Fruit fly (Drosophila melanogaster) whole organism, embryonic: ENCODE results near the gene Eno.

Experiments used
- ATbp ChIP-seq: fragments of 200-800 bp; sonication (Bioruptor generic); optimal IDR thresholded peaks from 2 replicates; lab custom pipeline; 2017; ENCODE audit warnings: missing biosample characterization, mild to moderate bottlenecking, missing genetic modification characterization, missing genetic modification reagents
- Ada2b ChIP-seq: fragments of 200-800 bp; sonication (Bioruptor generic); IDR thresholded peaks from 2 replicates; pipeline ENCODE4 v1.3.6; 2022; ENCODE audit warnings: missing biosample characterization, missing genetic modification characterization
- Bteb2 ChIP-seq: fragments of 200-800 bp; sonication (Bioruptor generic); optimal IDR thresholded peaks from 2 replicates; lab custom pipeline; 2016; ENCODE audit warnings: missing biosample characterization, missing genetic modification characterization
- CG10366 ChIP-seq: fragments of 200-800 bp; sonication (Bioruptor generic); IDR thresholded peaks from 2 replicates; pipeline ENCODE4 v1.3.6; 2022; ENCODE audit warnings: missing biosample characterization, missing genetic modification characterization
- CG11504 ChIP-seq: fragments of 200-800 bp; sonication (Bioruptor generic); optimal IDR thresholded peaks from 3 replicates; lab custom pipeline; 2019; ENCODE audit warnings: missing biosample characterization, mild to moderate bottlenecking, missing genetic modification characterization, moderate library complexity
- CG12942 ChIP-seq: fragments of 200-800 bp; sonication (Bioruptor generic); optimal IDR thresholded peaks from 3 replicates; lab custom pipeline; 2016; ENCODE audit warnings: missing biosample characterization, missing genetic modification characterization
- CG13424 ChIP-seq: fragments of 200-800 bp; sonication (Bioruptor generic); optimal IDR thresholded peaks from 2 replicates; lab custom pipeline; 2019; ENCODE audit warnings: missing biosample characterization, mild to moderate bottlenecking, missing genetic modification characterization, moderate library complexity
- CG15011 ChIP-seq: fragments of 200-800 bp; sonication (Bioruptor generic); optimal IDR thresholded peaks from 3 replicates; lab custom pipeline; 2018; ENCODE audit warnings: missing biosample characterization, mild to moderate bottlenecking, missing genetic modification characterization
- CG15479 ChIP-seq: fragments of 200-800 bp; sonication (Bioruptor generic); optimal IDR thresholded peaks from 3 replicates; lab custom pipeline; 2019; ENCODE audit warnings: missing biosample characterization, mild to moderate bottlenecking, missing genetic modification characterization, moderate library complexity
- CG15514 ChIP-seq: fragments of 200-800 bp; sonication (Bioruptor generic); optimal IDR thresholded peaks from 3 replicates; lab custom pipeline; 2017; ENCODE audit warnings: missing biosample characterization, missing genetic modification characterization, mild to moderate bottlenecking, moderate library complexity, missing genetic modification reagents
- CG17802 ChIP-seq: fragments of 200-800 bp; sonication (Bioruptor generic); optimal IDR thresholded peaks from 2 replicates; lab custom pipeline; 2018; ENCODE audit warnings: missing biosample characterization, mild to moderate bottlenecking, missing genetic modification characterization, moderate library complexity
- CG34422 ChIP-seq: fragments of 200-800 bp; sonication (Bioruptor generic); IDR thresholded peaks from 3 replicates; pipeline ENCODE4 v1.3.6; 2022; ENCODE audit warnings: missing biosample characterization, missing genetic modification characterization
- CG3838 ChIP-seq: fragments of 200-800 bp; sonication (Bioruptor generic); optimal IDR thresholded peaks from 3 replicates; lab custom pipeline; 2016; ENCODE audit warnings: missing biosample characterization, missing genetic modification characterization
- CG4404 ChIP-seq: fragments of 200-800 bp; sonication (Bioruptor generic); IDR thresholded peaks from 2 replicates; pipeline ENCODE4 v1.3.6; 2022; ENCODE audit warnings: missing biosample characterization, missing genetic modification characterization
- CG4730 ChIP-seq: fragments of 200-800 bp; sonication (Bioruptor generic); IDR thresholded peaks from 2 replicates; pipeline ENCODE4 v1.3.6; 2022; ENCODE audit warnings: missing biosample characterization, missing genetic modification characterization
- CG4854 ChIP-seq: fragments of 200-800 bp; sonication (Bioruptor generic); optimal IDR thresholded peaks from 2 replicates; lab custom pipeline; 2016; ENCODE audit warnings: missing biosample characterization, missing genetic modification characterization, inconsistent platforms
- CG6254 ChIP-seq: fragments of 200-800 bp; sonication (Bioruptor generic); optimal IDR thresholded peaks from 3 replicates; lab custom pipeline; 2017; ENCODE audit warnings: mild to moderate bottlenecking, missing biosample characterization, missing genetic modification reagents, missing genetic modification characterization
- CG6689 ChIP-seq: fragments of 200-800 bp; sonication (Bioruptor generic); IDR thresholded peaks from 2 replicates; pipeline ENCODE4 v1.3.6; 2022; ENCODE audit warnings: missing biosample characterization, missing genetic modification characterization
- CG6765 ChIP-seq: fragments of 200-800 bp; sonication (Bioruptor generic); optimal IDR thresholded peaks from 3 replicates; lab custom pipeline; 2017; ENCODE audit warnings: missing biosample characterization, mild to moderate bottlenecking, missing genetic modification characterization
- CG6791 ChIP-seq: fragments of 200-800 bp; sonication (Bioruptor generic); IDR thresholded peaks from 3 replicates; pipeline ENCODE4 v1.3.6; 2022; ENCODE audit warnings: missing biosample characterization, missing genetic modification characterization; ENCODE audit not compliant: partially characterized antibody
- CG7839 ChIP-seq: fragments of 200-800 bp; sonication (Bioruptor generic); optimal IDR thresholded peaks from 3 replicates; lab custom pipeline; 2018; ENCODE audit warnings: missing biosample characterization, mild to moderate bottlenecking, missing genetic modification characterization, moderate library complexity
- CG8089 ChIP-seq: fragments of 200-800 bp; sonication (Bioruptor generic); optimal IDR thresholded peaks from 3 replicates; lab custom pipeline; 2016; ENCODE audit warnings: missing biosample characterization, missing genetic modification characterization
- CG8281 ChIP-seq: fragments of 200-800 bp; sonication (Bioruptor generic); optimal IDR thresholded peaks from 2 replicates; lab custom pipeline; 2018; ENCODE audit warnings: missing biosample characterization, mild to moderate bottlenecking, missing genetic modification characterization, moderate library complexity
- CG9609 ChIP-seq: fragments of 200-800 bp; sonication (Bioruptor generic); optimal IDR thresholded peaks from 3 replicates; lab custom pipeline; 2016; ENCODE audit warnings: missing biosample characterization, missing genetic modification characterization
- Dip2 ChIP-seq: fragments of 200-800 bp; sonication (Bioruptor generic); IDR thresholded peaks from 2 replicates; pipeline ENCODE4 v1.3.6; 2022; ENCODE audit warnings: missing biosample characterization, missing genetic modification characterization
- Doc3 ChIP-seq: fragments of 200-800 bp; sonication (Bioruptor generic); IDR thresholded peaks from 3 replicates; pipeline ENCODE4 v1.3.6; 2022; ENCODE audit warnings: missing biosample characterization, missing genetic modification characterization; ENCODE audit not compliant: partially characterized antibody
- Drgx ChIP-seq: fragments of 200-800 bp; sonication (Bioruptor generic); IDR thresholded peaks from 2 replicates; pipeline ENCODE4 v1.3.6; 2022; ENCODE audit warnings: missing biosample characterization, missing genetic modification characterization
- E2f2 ChIP-seq: fragments of 200-800 bp; sonication (Bioruptor generic); IDR thresholded peaks from 2 replicates; pipeline ENCODE4 v1.3.6; 2022; ENCODE audit warnings: missing biosample characterization, missing genetic modification characterization
- Hmx ChIP-seq: fragments of 200-800 bp; sonication (Bioruptor generic); optimal IDR thresholded peaks from 2 replicates; lab custom pipeline; 2016; ENCODE audit warnings: missing biosample characterization, missing genetic modification characterization
- Hr51 ChIP-seq, 2 experiments: fragments of 200-800 bp; sonication (Bioruptor generic); optimal IDR thresholded peaks; 2 replicates in 1 of 2; 3 replicates in 1 of 2; lab custom pipeline; 2016 to 2018; ENCODE audit warnings: missing biosample characterization in 2 of 2, missing genetic modification characterization in 2 of 2, mild to moderate bottlenecking in 1 of 2, moderate library complexity in 1 of 2
- Hr78 ChIP-seq, 2 experiments: fragments of 200-800 bp in 1 of 2; fragments of >200 bp in 1 of 2; sonication (Bioruptor generic) in 1 of 2; optimal IDR thresholded peaks; 2 replicates each; lab custom pipeline; 2017 to 2019; ENCODE audit warnings: missing biosample characterization in 2 of 2, missing genetic modification characterization in 2 of 2, mild to moderate bottlenecking in 1 of 2, moderate library complexity in 1 of 2
- Lim3 ChIP-seq: fragments of 200-800 bp; sonication (Bioruptor generic); IDR thresholded peaks from 2 replicates; pipeline ENCODE4 v1.3.6; 2022; ENCODE audit warnings: missing biosample characterization, missing genetic modification characterization
- MESR4 ChIP-seq: fragments of 200-800 bp; sonication (Bioruptor generic); optimal IDR thresholded peaks from 2 replicates; lab custom pipeline; 2018; ENCODE audit warnings: missing biosample characterization, mild to moderate bottlenecking, missing genetic modification characterization, moderate library complexity
- Nf-YB ChIP-seq: fragments of 200-800 bp; sonication (Bioruptor generic); optimal IDR thresholded peaks from 3 replicates; lab custom pipeline; 2019; ENCODE audit warnings: missing biosample characterization, mild to moderate bottlenecking, missing genetic modification characterization, moderate library complexity
- Ravus ChIP-seq: fragments of 200-800 bp; sonication (Bioruptor generic); IDR thresholded peaks from 2 replicates; pipeline ENCODE4 v1.3.6; 2022; ENCODE audit warnings: missing biosample characterization, missing genetic modification characterization
- Taf1 ChIP-seq: fragments of 200-800 bp; sonication (Bioruptor generic); IDR thresholded peaks from 2 replicates; pipeline ENCODE4 v1.3.6; 2022; ENCODE audit warnings: missing biosample characterization, missing genetic modification characterization
- dysf ChIP-seq: fragments of 200-800 bp; sonication (Bioruptor generic); IDR thresholded peaks from 3 replicates; pipeline ENCODE4 v1.3.6; 2022; ENCODE audit warnings: missing biosample characterization, missing genetic modification characterization
- gce ChIP-seq: fragments of 200-800 bp; sonication (Bioruptor generic); IDR thresholded peaks from 3 replicates; pipeline ENCODE4 v1.3.6; 2022; ENCODE audit warnings: missing biosample characterization, missing genetic modification characterization
- gro ChIP-seq: fragments of 200-800 bp; sonication (Bioruptor generic); optimal IDR thresholded peaks from 2 replicates; lab custom pipeline; 2016; ENCODE audit warnings: missing biosample characterization, missing genetic modification characterization
- kay ChIP-seq: fragments of 200-800 bp; sonication (Bioruptor generic); optimal IDR thresholded peaks from 2 replicates; lab custom pipeline; 2016; ENCODE audit warnings: missing biosample characterization, missing genetic modification characterization
- mirr ChIP-seq: fragments of 200-800 bp; sonication (Bioruptor generic); optimal IDR thresholded peaks from 3 replicates; lab custom pipeline; 2018; ENCODE audit warnings: missing biosample characterization, mild to moderate bottlenecking, missing genetic modification characterization
- mld ChIP-seq: fragments of 200-800 bp; sonication (Bioruptor generic); IDR thresholded peaks from 3 replicates; pipeline ENCODE4 v1.3.6; 2022; ENCODE audit warnings: missing biosample characterization, missing genetic modification characterization; ENCODE audit not compliant: partially characterized antibody
- peb ChIP-seq: fragments of 200-800 bp; sonication (Bioruptor generic); IDR thresholded peaks from 2 replicates; pipeline ENCODE4 v1.3.6; 2022; ENCODE audit warnings: missing biosample characterization, missing genetic modification characterization
- pho ChIP-seq: fragments of 200-800 bp; sonication (Bioruptor generic); optimal IDR thresholded peaks from 2 replicates; lab custom pipeline; 2016; ENCODE audit warnings: missing biosample characterization, missing genetic modification characterization
- ranshi ChIP-seq: fragments of 200-800 bp; sonication (Bioruptor generic); IDR thresholded peaks from 2 replicates; pipeline ENCODE4 v1.3.6; 2022; ENCODE audit warnings: missing biosample characterization, missing genetic modification characterization
- ro ChIP-seq: fragments of 200-800 bp; sonication (Bioruptor generic); IDR thresholded peaks from 2 replicates; pipeline ENCODE4 v1.3.6; 2022; ENCODE audit warnings: missing biosample characterization, missing genetic modification characterization
- seq ChIP-seq: fragments of 200-800 bp; sonication (Bioruptor generic); IDR thresholded peaks from 2 replicates; pipeline ENCODE4 v1.3.6; 2022; ENCODE audit warnings: missing biosample characterization, missing genetic modification characterization
- unc-4 ChIP-seq: fragments of 200-800 bp; sonication (Bioruptor generic); IDR thresholded peaks from 2 replicates; pipeline ENCODE4 v1.3.6; 2022; ENCODE audit warnings: missing biosample characterization, missing genetic modification characterization; ENCODE audit not compliant: partially characterized antibody
- vvl ChIP-seq: fragments of 200-800 bp; sonication (Bioruptor generic); IDR thresholded peaks from 2 replicates; pipeline ENCODE4 v1.3.6; 2022; ENCODE audit warnings: missing biosample characterization, missing genetic modification characterization

Eno gene

dm6 chr2L:1727826-1728619 lies 1.4 kb downstream of the Eno start (continued):
- TF ChIP-seq unc-4 (peak; percentile 98), Hmx (peak; percentile 77), CG4854 (GFP tag; lab: Kevin White, UChicago) (peak; percentile 92), CG4404 (peak; percentile 95), mld (GFP tag; lab: Robert Waterston, UW) (peak; percentile 87; the same call in 2 of the 3 replicates), dysf (GFP tag; lab: Robert Waterston, UW) (peak; percentile 99), CG6689 (GFP tag; lab: Robert Waterston, UW) (peak; percentile 97), seq (GFP tag; lab: Robert Waterston, UW) (peak; percentile 97), peb (GFP tag; lab: Robert Waterston, UW) (peak; percentile 91), gro (peak; percentile 66), CG13424 (tag; lab: Kevin White, UChicago) (peak; percentile 99), Bteb2 (GFP tag; lab: Kevin White, UChicago) (peak; percentile 92), gce (GFP tag; lab: Robert Waterston, UW) (peak; percentile 85), Hr78 (GFP tag; optimal IDR thresholded peaks at IDR 0.05; lab: Kevin White, UChicago) (peak in 1 of 2 experiments; percentile 94), CG8281 (tag; lab: Kevin White, UChicago) (peak; percentile 83), pho (GFP tag; lab: Kevin White, UChicago) (peak; percentile 88), Doc3 (GFP tag; lab: Robert Waterston, UW) (peak; percentile 99), ranshi (peak; percentile 95), CG8089 (GFP tag; lab: Kevin White, UChicago) (peak; percentile 62), ATbp (GFP tag; lab: Kevin White, UChicago) (peak; percentile 98), vvl (peak; percentile 98), Nf-YB (GFP tag; lab: Kevin White, UChicago) (peak; percentile 89), Drgx (GFP tag; lab: Robert Waterston, UW) (peak; percentile 97), E2f2 (peak; percentile 83), CG12942 (GFP tag; lab: Kevin White, UChicago) (peak; percentile 93), MESR4 (GFP tag; lab: Kevin White, UChicago) (peak; percentile 17), kay (GFP tag; lab: Kevin White, UChicago) (peak; percentile 92), Ravus (GFP tag; lab: Robert Waterston, UW) (peak; percentile 74), Hr51 (GFP tag; optimal IDR thresholded peaks at IDR 0.05; lab: Kevin White, UChicago) (peak; percentile 90 to 98), mirr (GFP tag; lab: Kevin White, UChicago) (peak; percentile 83), CG7839 (peak; percentile 98), CG4730 (GFP tag; lab: Robert Waterston, UW) (peak; percentile 91), Lim3 (GFP tag; lab: Robert Waterston, UW) (peak; percentile 75), Dip2 (peak; percentile 73), CG3838 (peak; percentile 82), CG15011 (GFP tag; lab: Kevin White, UChicago) (peak; percentile 94), Taf1 (GFP tag; lab: Robert Waterston, UW) (peak; percentile 95), CG6254 (peak; percentile 87), CG17802 (tag; lab: Kevin White, UChicago) (peak; percentile 70), CG11504 (tag; lab: Kevin White, UChicago) (peak; percentile 97), CG9609 (GFP tag; lab: Kevin White, UChicago) (peak; percentile 73), CG10366 (GFP tag; lab: Robert Waterston, UW) (peak; percentile 95), CG15514 (GFP tag; lab: Kevin White, UChicago) (peak; percentile 92), CG15479 (GFP tag; lab: Kevin White, UChicago) (peak; percentile 50), ro (GFP tag; lab: Robert Waterston, UW) (peak; percentile 91), CG6765 (peak; percentile 96), CG34422 (GFP tag; lab: Robert Waterston, UW) (peak; percentile 95), Ada2b (peak; percentile 96), CG6791 (GFP tag; lab: Robert Waterston, UW) (peak; percentile 81)
